Fruit fly (Drosophila melanogaster) whole organism, embryonic: ENCODE data around the gene Kap3.

ENCODE experiments used
- Blimp-1 ChIP-seq: fragments of 200-800 bp; sonication (Bioruptor generic); optimal IDR thresholded peaks from 3 replicates; lab custom pipeline; 2018; ENCODE audit warnings: missing biosample characterization, missing genetic modification characterization, mild to moderate bottlenecking, moderate library complexity, missing genetic modification reagents
- CG10565 ChIP-seq: fragments of 200-800 bp; sonication (Bioruptor generic); optimal IDR thresholded peaks from 3 replicates; lab custom pipeline; 2016; ENCODE audit warnings: missing biosample characterization, mild to moderate bottlenecking, missing genetic modification characterization
- CG11093 ChIP-seq: fragments of 200-800 bp; sonication (Bioruptor generic); IDR thresholded peaks from 3 replicates; pipeline ENCODE4 v1.3.6; 2022; ENCODE audit warnings: missing biosample characterization, missing genetic modification characterization
- CG14710 ChIP-seq: fragments of 200-800 bp; sonication (Bioruptor generic); optimal IDR thresholded peaks from 3 replicates; lab custom pipeline; 2019; ENCODE audit warnings: missing biosample characterization, mild to moderate bottlenecking, missing genetic modification characterization, moderate library complexity
- CG15601 ChIP-seq: fragments of 200-800 bp; sonication (Bioruptor generic); optimal IDR thresholded peaks from 3 replicates; lab custom pipeline; 2019; ENCODE audit warnings: missing biosample characterization, mild to moderate bottlenecking, missing genetic modification characterization, moderate library complexity
- CG1603 ChIP-seq: fragments of 200-800 bp; sonication (Bioruptor generic); optimal IDR thresholded peaks from 2 replicates; lab custom pipeline; 2019; ENCODE audit warnings: missing biosample characterization, mild to moderate bottlenecking, missing genetic modification characterization, moderate library complexity
- CG1647 ChIP-seq: fragments of 200-800 bp; sonication (Bioruptor generic); optimal IDR thresholded peaks from 3 replicates; lab custom pipeline; 2016; ENCODE audit warnings: missing biosample characterization, missing genetic modification characterization
- CG17912 ChIP-seq: fragments of 200-800 bp; sonication (Bioruptor generic); optimal IDR thresholded peaks from 2 replicates; lab custom pipeline; 2018; ENCODE audit warnings: missing biosample characterization, mild to moderate bottlenecking, missing genetic modification characterization
- CG4360 ChIP-seq: fragments of 200-800 bp; sonication (Bioruptor generic); IDR thresholded peaks from 2 replicates; pipeline ENCODE4 v1.3.6; 2022; ENCODE audit warnings: missing biosample characterization, missing genetic modification characterization
- CG6654 ChIP-seq: fragments of 200-800 bp; sonication (Bioruptor generic); optimal IDR thresholded peaks from 2 replicates; lab custom pipeline; 2017; ENCODE audit warnings: missing biosample characterization, mild to moderate bottlenecking, missing genetic modification characterization
- CG7745 ChIP-seq: fragments of 200-800 bp; sonication (Bioruptor generic); optimal IDR thresholded peaks from 2 replicates; lab custom pipeline; 2018; ENCODE audit warnings: missing biosample characterization, mild to moderate bottlenecking, missing genetic modification characterization, moderate library complexity
- CG8089 ChIP-seq: fragments of 200-800 bp; sonication (Bioruptor generic); optimal IDR thresholded peaks from 3 replicates; lab custom pipeline; 2016; ENCODE audit warnings: missing biosample characterization, missing genetic modification characterization
- CG8765 ChIP-seq: fragments of 200-800 bp; sonication (Bioruptor generic); IDR thresholded peaks from 2 replicates; pipeline ENCODE4 v1.3.6; 2022; ENCODE audit warnings: missing biosample characterization, missing genetic modification characterization
- CrebB ChIP-seq: fragments of 200-800 bp; sonication (Bioruptor generic); optimal IDR thresholded peaks from 3 replicates; lab custom pipeline; 2018; ENCODE audit warnings: missing biosample characterization, mild to moderate bottlenecking, missing genetic modification characterization
- D19A ChIP-seq: fragments of 200-800 bp; optimal IDR thresholded peaks from 3 replicates; lab custom pipeline; 2019; ENCODE audit warnings: missing biosample characterization, mild to moderate bottlenecking, missing genetic modification characterization, moderate library complexity
- Dip2 ChIP-seq: fragments of 200-800 bp; sonication (Bioruptor generic); IDR thresholded peaks from 2 replicates; pipeline ENCODE4 v1.3.6; 2022; ENCODE audit warnings: missing biosample characterization, missing genetic modification characterization
- E2f1 ChIP-seq: fragments of 200-800 bp; sonication (Bioruptor generic); IDR thresholded peaks from 2 replicates; pipeline ENCODE4 v1.3.6; 2022; ENCODE audit warnings: missing biosample characterization, missing genetic modification characterization
- Fer1 ChIP-seq: fragments of 200-800 bp; sonication (Bioruptor generic); optimal IDR thresholded peaks from 2 replicates; lab custom pipeline; 2017; ENCODE audit warnings: missing biosample characterization, mild to moderate bottlenecking, missing genetic modification characterization
- HHEX ChIP-seq: fragments of 200-800 bp; sonication (Bioruptor generic); optimal IDR thresholded peaks from 3 replicates; lab custom pipeline; 2017; ENCODE audit warnings: missing biosample characterization, mild to moderate bottlenecking, missing genetic modification characterization, missing genetic modification reagents
- HLH3B ChIP-seq: fragments of 200-800 bp; sonication (Bioruptor generic); IDR thresholded peaks from 2 replicates; pipeline ENCODE4 v1.3.6; 2022; ENCODE audit warnings: missing biosample characterization, missing genetic modification characterization
- HLH54F ChIP-seq: fragments of 200-800 bp; sonication (Bioruptor generic); optimal IDR thresholded peaks from 3 replicates; lab custom pipeline; 2016; ENCODE audit warnings: missing biosample characterization, missing genetic modification characterization
- Hr51 ChIP-seq, 2 experiments: fragments of 200-800 bp; sonication (Bioruptor generic); optimal IDR thresholded peaks; 2 replicates in 1 of 2; 3 replicates in 1 of 2; lab custom pipeline; 2016 to 2018; ENCODE audit warnings: missing biosample characterization in 2 of 2, missing genetic modification characterization in 2 of 2, mild to moderate bottlenecking in 1 of 2, moderate library complexity in 1 of 2
- Lim3 ChIP-seq: fragments of 200-800 bp; sonication (Bioruptor generic); IDR thresholded peaks from 2 replicates; pipeline ENCODE4 v1.3.6; 2022; ENCODE audit warnings: missing biosample characterization, missing genetic modification characterization
- Med ChIP-seq: fragments of 200-800 bp; sonication (Bioruptor generic); peaks from one replicate; lab custom pipeline; 2016; ENCODE audit warnings: missing biosample characterization, missing genetic modification characterization, mild to moderate bottlenecking, inconsistent platforms, moderate library complexity
- Mes4 ChIP-seq: fragments of 200-800 bp; sonication (Bioruptor generic); optimal IDR thresholded peaks from 2 replicates; lab custom pipeline; 2016; ENCODE audit warnings: missing biosample characterization, missing genetic modification characterization
- Oaz ChIP-seq: fragments of 200-800 bp; sonication (Bioruptor generic); IDR thresholded peaks from 2 replicates; pipeline ENCODE4 v1.3.6; 2022; ENCODE audit warnings: missing biosample characterization, missing genetic modification characterization
- Oli ChIP-seq: fragments of 200-800 bp; sonication (Bioruptor generic); optimal IDR thresholded peaks from 2 replicates; lab custom pipeline; 2018; ENCODE audit warnings: missing biosample characterization, mild to moderate bottlenecking, missing genetic modification characterization, moderate library complexity
- Pdp1 ChIP-seq, 2 experiments: fragments of 200-800 bp; sonication (Bioruptor generic); optimal IDR thresholded peaks; 3 replicates each; lab custom pipeline; 2016; ENCODE audit warnings: missing biosample characterization in 2 of 2, missing genetic modification characterization in 2 of 2, mild to moderate bottlenecking in 1 of 2, moderate library complexity in 1 of 2
- ab ChIP-seq: fragments of 200-800 bp; sonication (Bioruptor generic); optimal IDR thresholded peaks from 2 replicates; lab custom pipeline; 2016; ENCODE audit warnings: missing biosample characterization, missing genetic modification characterization
- ap ChIP-seq: fragments of 200-800 bp; sonication (Bioruptor generic); IDR thresholded peaks from 2 replicates; pipeline ENCODE4 v1.3.6; 2022; ENCODE audit warnings: missing biosample characterization, missing genetic modification characterization
- ci ChIP-seq: fragments of 200-800 bp; sonication (Bioruptor generic); IDR thresholded peaks from 3 replicates; pipeline ENCODE4 v1.3.6; 2022; ENCODE audit warnings: missing biosample characterization, missing genetic modification characterization
- dimm ChIP-seq: fragments of 200-800 bp; sonication (Bioruptor generic); IDR thresholded peaks from 2 replicates; pipeline ENCODE4 v1.3.6; 2022; ENCODE audit warnings: missing biosample characterization, missing genetic modification characterization
- dysf ChIP-seq: fragments of 200-800 bp; sonication (Bioruptor generic); IDR thresholded peaks from 3 replicates; pipeline ENCODE4 v1.3.6; 2022; ENCODE audit warnings: missing biosample characterization, missing genetic modification characterization
- emc ChIP-seq: fragments of 200-800 bp; sonication (Bioruptor generic); optimal IDR thresholded peaks from 2 replicates; lab custom pipeline; 2016; ENCODE audit warnings: missing biosample characterization, missing genetic modification characterization
- en ChIP-seq: fragments of 200-800 bp; sonication (Bioruptor generic); optimal IDR thresholded peaks from 2 replicates; lab custom pipeline; 2016; ENCODE audit warnings: missing biosample characterization, missing genetic modification characterization
- fd64A ChIP-seq: fragments of 200-800 bp; sonication (Bioruptor generic); optimal IDR thresholded peaks from 3 replicates; lab custom pipeline; 2018; ENCODE audit warnings: missing biosample characterization, mild to moderate bottlenecking, missing genetic modification characterization
- fd96Cb ChIP-seq: fragments of 200-800 bp; sonication (Bioruptor generic); optimal IDR thresholded peaks from 2 replicates; lab custom pipeline; 2018; ENCODE audit warnings: missing biosample characterization, mild to moderate bottlenecking, missing genetic modification characterization, moderate library complexity
- grn ChIP-seq: fragments of 200-800 bp; sonication (Bioruptor generic); optimal IDR thresholded peaks from 3 replicates; lab custom pipeline; 2017; ENCODE audit warnings: missing biosample characterization, missing genetic modification characterization
- her ChIP-seq: fragments of 200-800 bp; sonication (Bioruptor generic); optimal IDR thresholded peaks from 2 replicates; lab custom pipeline; 2016; ENCODE audit warnings: missing biosample characterization, missing genetic modification characterization
- insv ChIP-seq, 2 experiments: fragments of 200-800 bp; sonication (Bioruptor generic); optimal IDR thresholded peaks; 3 replicates each; lab custom pipeline; 2016 to 2018; ENCODE audit warnings: missing biosample characterization in 2 of 2, missing genetic modification characterization in 2 of 2
- kah ChIP-seq: fragments of 200-800 bp; sonication (Bioruptor generic); optimal IDR thresholded peaks from 2 replicates; lab custom pipeline; 2018; ENCODE audit warnings: missing biosample characterization, mild to moderate bottlenecking, missing genetic modification characterization
- kay ChIP-seq: fragments of 200-800 bp; sonication (Bioruptor generic); optimal IDR thresholded peaks from 2 replicates; lab custom pipeline; 2016; ENCODE audit warnings: missing biosample characterization, missing genetic modification characterization
- nom ChIP-seq: fragments of 200-800 bp; sonication (Bioruptor generic); optimal IDR thresholded peaks from 2 replicates; lab custom pipeline; 2017; ENCODE audit warnings: missing biosample characterization, missing genetic modification characterization, mild to moderate bottlenecking, moderate library complexity, missing genetic modification reagents
- org-1 ChIP-seq: fragments of 200-800 bp; sonication (Bioruptor generic); optimal IDR thresholded peaks from 2 replicates; lab custom pipeline; 2017; ENCODE audit warnings: missing biosample characterization, missing genetic modification characterization
- pho ChIP-seq: fragments of 200-800 bp; sonication (Bioruptor generic); optimal IDR thresholded peaks from 2 replicates; lab custom pipeline; 2016; ENCODE audit warnings: missing biosample characterization, missing genetic modification characterization
- phol ChIP-seq: fragments of 200-800 bp; sonication (Bioruptor generic); optimal IDR thresholded peaks from 3 replicates; lab custom pipeline; 2018; ENCODE audit warnings: missing biosample characterization, mild to moderate bottlenecking, missing genetic modification characterization, moderate library complexity
- pzg ChIP-seq: fragments of 200-800 bp; sonication (Bioruptor generic); optimal IDR thresholded peaks from 3 replicates; lab custom pipeline; 2018; ENCODE audit warnings: missing biosample characterization, mild to moderate bottlenecking, missing genetic modification characterization, moderate library complexity
- sens-2 ChIP-seq: fragments of 200-800 bp; sonication (Bioruptor generic); IDR thresholded peaks from 2 replicates; pipeline ENCODE4 v1.3.6; 2022; ENCODE audit warnings: missing biosample characterization, missing genetic modification characterization
- slbo ChIP-seq: fragments of 200-800 bp; sonication (Bioruptor generic); IDR thresholded peaks from 2 replicates; pipeline ENCODE4 v1.3.6; 2022; ENCODE audit warnings: missing biosample characterization, missing genetic modification characterization
- slp2 ChIP-seq: fragments of 200-800 bp; sonication (Bioruptor generic); optimal IDR thresholded peaks from 2 replicates; lab custom pipeline; 2016; ENCODE audit warnings: missing biosample characterization, missing genetic modification characterization
- vnd ChIP-seq: fragments of 200-800 bp; sonication (Bioruptor generic); IDR thresholded peaks from 3 replicates; pipeline ENCODE4 v1.3.6; 2022; ENCODE audit warnings: missing biosample characterization, missing genetic modification characterization; ENCODE audit not compliant: partially characterized antibody
- zfh1 ChIP-seq: fragments of 200-800 bp; sonication (Bioruptor generic); IDR thresholded peaks from 3 replicates; pipeline ENCODE4 v1.3.6; 2022; ENCODE audit warnings: missing biosample characterization, missing genetic modification characterization

The Kap3 gene

DNA sequence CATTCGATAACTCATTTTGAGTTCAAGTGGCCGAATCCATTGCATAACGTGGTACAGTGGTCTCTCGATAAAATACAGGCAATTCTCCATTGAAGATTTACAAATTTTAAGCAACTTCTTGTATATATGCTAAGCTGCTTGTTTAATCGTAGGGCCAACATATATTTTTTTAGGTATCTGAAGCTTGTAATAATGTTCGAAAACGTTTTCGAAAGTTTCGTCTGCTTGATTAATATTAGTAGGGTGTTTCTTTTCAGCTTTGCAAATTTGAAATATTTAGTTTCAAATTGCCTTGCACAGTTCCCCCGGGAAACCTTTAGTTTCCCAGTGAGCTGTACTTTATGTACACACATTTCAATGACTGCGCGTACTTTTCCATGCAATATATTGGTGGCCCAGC is 39.9 kb upstream of the Kap3 start:
- TF ChIP-seq ab (no peak), Oli (tag; lab: Kevin White, UChicago) (peak; percentile 40), CG6654 (GFP tag; lab: Kevin White, UChicago) (no peak), Blimp-1 (GFP tag; lab: Kevin White, UChicago) (peak; percentile 2), Pdp1 (GFP tag; optimal IDR thresholded peaks at IDR 0.05; lab: Kevin White, UChicago) (peak in 1 of 2 experiments; percentile 11), zfh1 (GFP tag; lab: Robert Waterston, UW) (no peak), her (GFP tag; lab: Kevin White, UChicago) (no peak), HLH54F (GFP tag; lab: Kevin White, UChicago) (no peak), CG1647 (no peak), pzg (GFP tag; lab: Kevin White, UChicago) (no peak), dysf (no peak), Mes4 (no peak), dimm (GFP tag; lab: Robert Waterston, UW) (no peak), HLH3B (GFP tag; lab: Robert Waterston, UW) (no peak), HHEX (GFP tag; lab: Kevin White, UChicago) (no peak), CG11093 (no peak), sens-2 (GFP tag; lab: Robert Waterston, UW) (no peak), Med (GFP tag; lab: Kevin White, UChicago) (peak; percentile 45), insv (GFP tag; optimal IDR thresholded peaks at IDR 0.05; lab: Kevin White, UChicago) (no peak), Oaz (no peak), CG1603 (tag; lab: Kevin White, UChicago) (no peak), Lim3 (GFP tag; lab: Robert Waterston, UW) (no peak), vnd (GFP tag; lab: Robert Waterston, UW) (no peak), slp2 (no peak), pho (GFP tag; lab: Kevin White, UChicago) (no peak), Hr51 (GFP tag; optimal IDR thresholded peaks at IDR 0.05; lab: Kevin White, UChicago) (peak in 1 of 2 experiments; percentile 16), emc (GFP tag; lab: Kevin White, UChicago) (no peak), fd64A (no peak), CG8089 (no peak), D19A (tag; lab: Kevin White, UChicago) (no peak), slbo (GFP tag; lab: Robert Waterston, UW) (0 out of 2 replicates have a peak, but pooled peaks have one; percentile 12), CG15601 (tag; lab: Kevin White, UChicago) (no peak), CG17912 (GFP tag; lab: Kevin White, UChicago) (no peak), phol (tag; lab: Kevin White, UChicago) (peak; percentile 32), kah (no peak), org-1 (GFP tag; lab: Kevin White, UChicago) (no peak), kay (GFP tag; lab: Kevin White, UChicago) (no peak), CG7745 (no peak), nom (no peak), en (GFP tag; lab: Kevin White, UChicago) (no peak), Fer1 (no peak), CG10565 (GFP tag; lab: Kevin White, UChicago) (no peak), CG14710 (no peak), ap (GFP tag; lab: Robert Waterston, UW) (no peak), Dip2 (GFP tag; lab: Robert Waterston, UW) (no peak), CG4360 (GFP tag; lab: Robert Waterston, UW) (no peak), grn (GFP tag; lab: Kevin White, UChicago) (no peak), E2f1 (GFP tag; lab: Robert Waterston, UW) (no peak), ci (GFP tag; lab: Robert Waterston, UW) (no peak), CG8765 (no peak), CrebB (tag; lab: Kevin White, UChicago) (no peak), fd96Cb (tag; lab: Kevin White, UChicago) (peak; percentile 14)
